Fruit fly (Drosophila melanogaster) whole organism, embryonic: ENCODE data around the gene ssh.

Experiments used
- Abd-B ChIP-seq: fragments of 200-800 bp; sonication (Bioruptor generic); optimal IDR thresholded peaks from 2 replicates; lab custom pipeline; 2018; ENCODE audit warnings: missing biosample characterization, mild to moderate bottlenecking, missing genetic modification characterization, moderate library complexity
- Atf6 ChIP-seq: fragments of 200-800 bp; sonication (Bioruptor generic); IDR thresholded peaks from 2 replicates; pipeline ENCODE4 v1.3.6; 2022; ENCODE audit warnings: missing biosample characterization, missing genetic modification characterization
- B-H1 ChIP-seq: fragments of 200-800 bp; sonication (Bioruptor generic); IDR thresholded peaks from 3 replicates; pipeline ENCODE4 v1.3.6; 2022; ENCODE audit warnings: missing biosample characterization, missing genetic modification characterization
- Blimp-1 ChIP-seq: fragments of 200-800 bp; sonication (Bioruptor generic); optimal IDR thresholded peaks from 3 replicates; lab custom pipeline; 2018; ENCODE audit warnings: missing biosample characterization, missing genetic modification characterization, mild to moderate bottlenecking, moderate library complexity, missing genetic modification reagents
- CG10321 ChIP-seq: fragments of 200-800 bp; sonication (Bioruptor generic); IDR thresholded peaks from 2 replicates; pipeline ENCODE4 v1.3.6; 2022; ENCODE audit warnings: missing biosample characterization, missing genetic modification characterization
- CG11093 ChIP-seq: fragments of 200-800 bp; sonication (Bioruptor generic); IDR thresholded peaks from 3 replicates; pipeline ENCODE4 v1.3.6; 2022; ENCODE audit warnings: missing biosample characterization, missing genetic modification characterization
- CG11247 ChIP-seq: fragments of 200-800 bp; sonication (Bioruptor generic); IDR thresholded peaks from 2 replicates; pipeline ENCODE4 v1.3.6; 2022; ENCODE audit warnings: missing biosample characterization, missing genetic modification characterization
- CG12104 ChIP-seq: fragments of 200-800 bp; sonication (Bioruptor generic); optimal IDR thresholded peaks from 3 replicates; lab custom pipeline; 2016; ENCODE audit warnings: missing biosample characterization, missing genetic modification characterization
- CG13287 ChIP-seq: fragments of 200-800 bp; sonication (Bioruptor generic); IDR thresholded peaks from 2 replicates; pipeline ENCODE4 v1.3.6; 2022; ENCODE audit warnings: missing biosample characterization, missing genetic modification characterization; ENCODE audit not compliant: partially characterized antibody
- CG15011 ChIP-seq: fragments of 200-800 bp; sonication (Bioruptor generic); optimal IDR thresholded peaks from 3 replicates; lab custom pipeline; 2018; ENCODE audit warnings: missing biosample characterization, mild to moderate bottlenecking, missing genetic modification characterization
- CG17361 ChIP-seq: fragments of 200-800 bp; sonication (Bioruptor generic); IDR thresholded peaks from 3 replicates; pipeline ENCODE4 v1.3.6; 2022; ENCODE audit warnings: missing biosample characterization, missing genetic modification characterization
- CG1832 ChIP-seq: fragments of 200-800 bp; sonication (Bioruptor generic); optimal IDR thresholded peaks from 2 replicates; lab custom pipeline; 2017; ENCODE audit warnings: missing biosample characterization, mild to moderate bottlenecking, missing genetic modification characterization, inconsistent platforms
- CG32532 ChIP-seq: fragments of 200-800 bp; sonication (Bioruptor generic); IDR thresholded peaks from 2 replicates; pipeline ENCODE4 v1.3.6; 2022; ENCODE audit warnings: missing biosample characterization, missing genetic modification characterization
- CG32772 ChIP-seq: fragments of 200-800 bp; sonication (Bioruptor generic); IDR thresholded peaks from 2 replicates; pipeline ENCODE4 v1.3.6; 2022; ENCODE audit warnings: missing biosample characterization, missing genetic modification characterization
- CG33557 ChIP-seq: fragments of 200-800 bp; sonication (Bioruptor generic); optimal IDR thresholded peaks from 2 replicates; lab custom pipeline; 2019; ENCODE audit warnings: missing biosample characterization, mild to moderate bottlenecking, missing genetic modification characterization, moderate library complexity
- CG34422 ChIP-seq: fragments of 200-800 bp; sonication (Bioruptor generic); IDR thresholded peaks from 3 replicates; pipeline ENCODE4 v1.3.6; 2022; ENCODE audit warnings: missing biosample characterization, missing genetic modification characterization
- CG3726 ChIP-seq: fragments of 200-800 bp; sonication (Bioruptor generic); IDR thresholded peaks from 3 replicates; pipeline ENCODE4, ENCODE4 v1.3.6; 2022; ENCODE audit warnings: missing biosample characterization, missing genetic modification characterization
- CG43689 ChIP-seq: fragments of 200-800 bp; sonication (Bioruptor generic); IDR thresholded peaks from 2 replicates; pipeline ENCODE4 v1.3.6; 2022; ENCODE audit warnings: missing biosample characterization, missing genetic modification characterization
- CG4730 ChIP-seq: fragments of 200-800 bp; sonication (Bioruptor generic); IDR thresholded peaks from 2 replicates; pipeline ENCODE4 v1.3.6; 2022; ENCODE audit warnings: missing biosample characterization, missing genetic modification characterization
- CG5245 ChIP-seq: fragments of 200-800 bp; sonication (Bioruptor generic); optimal IDR thresholded peaks from 3 replicates; lab custom pipeline; 2016; ENCODE audit warnings: missing biosample characterization, missing genetic modification characterization
- CG6683 ChIP-seq: fragments of 200-800 bp; sonication (Bioruptor generic); optimal IDR thresholded peaks from 2 replicates; lab custom pipeline; 2017; ENCODE audit warnings: missing biosample characterization, mild to moderate bottlenecking, missing genetic modification characterization, missing genetic modification reagents
- CG6854 ChIP-seq: fragments of 200-800 bp; sonication (Bioruptor generic); optimal IDR thresholded peaks from 3 replicates; lab custom pipeline; 2017; ENCODE audit warnings: missing biosample characterization, mild to moderate bottlenecking, missing genetic modification characterization
- CG7556 ChIP-seq: fragments of 200-800 bp; sonication (Bioruptor generic); optimal IDR thresholded peaks from 2 replicates; lab custom pipeline; 2017; ENCODE audit warnings: missing biosample characterization, mild to moderate bottlenecking, missing genetic modification characterization
- CG8944 ChIP-seq: fragments of 200-800 bp; sonication (Bioruptor generic); optimal IDR thresholded peaks from 3 replicates; lab custom pipeline; 2016; ENCODE audit warnings: missing biosample characterization, missing genetic modification characterization
- CG9817 ChIP-seq: fragments of 200-800 bp; sonication (Bioruptor generic); optimal IDR thresholded peaks from 2 replicates; lab custom pipeline; 2018; ENCODE audit warnings: missing biosample characterization, mild to moderate bottlenecking, missing genetic modification characterization, moderate library complexity
- CG9932 ChIP-seq: fragments of 200-800 bp; sonication (Bioruptor generic); IDR thresholded peaks from 2 replicates; pipeline ENCODE4 v1.3.6; 2022; ENCODE audit warnings: missing biosample characterization, missing genetic modification characterization
- Dll ChIP-seq: fragments of 200-800 bp; sonication (Bioruptor generic); IDR thresholded peaks from 4 replicates; pipeline ENCODE4 v1.3.6; 2022; ENCODE audit warnings: missing biosample characterization, missing genetic modification characterization; ENCODE audit not compliant: partially characterized antibody
- Doc2 ChIP-seq: fragments of 200-800 bp; sonication (Bioruptor generic); IDR thresholded peaks from 2 replicates; pipeline ENCODE4 v1.3.6; 2022; ENCODE audit warnings: missing biosample characterization, missing genetic modification characterization
- Dref ChIP-seq: fragments of 200-800 bp; sonication (Bioruptor generic); IDR thresholded peaks from 2 replicates; pipeline ENCODE4 v1.3.6; 2022; ENCODE audit warnings: missing biosample characterization, missing genetic modification characterization
- Max ChIP-seq: fragments of 200-800 bp; sonication (Bioruptor generic); optimal IDR thresholded peaks from 2 replicates; lab custom pipeline; 2016; ENCODE audit warnings: missing biosample characterization, mild to moderate bottlenecking, missing genetic modification characterization
- NFAT ChIP-seq: fragments of 200-800 bp; sonication (Bioruptor generic); IDR thresholded peaks from 2 replicates; pipeline ENCODE4 v1.3.6; 2022; ENCODE audit warnings: missing biosample characterization, missing genetic modification characterization
- Pdp1 ChIP-seq, 2 experiments: fragments of 200-800 bp; sonication (Bioruptor generic); optimal IDR thresholded peaks; 3 replicates each; lab custom pipeline; 2016; ENCODE audit warnings: missing biosample characterization in 2 of 2, missing genetic modification characterization in 2 of 2, mild to moderate bottlenecking in 1 of 2, moderate library complexity in 1 of 2
- Scr ChIP-seq: fragments of 200-800 bp; sonication (Bioruptor generic); IDR thresholded peaks from 2 replicates; pipeline ENCODE4 v1.3.6; 2022; ENCODE audit warnings: missing biosample characterization, missing genetic modification characterization; ENCODE audit not compliant: partially characterized antibody
- Spps ChIP-seq: fragments of 200-800 bp; sonication (Bioruptor generic); optimal IDR thresholded peaks from 2 replicates; lab custom pipeline; 2018; ENCODE audit warnings: missing biosample characterization, mild to moderate bottlenecking, missing genetic modification characterization
- TFAM ChIP-seq: fragments of 200-800 bp; sonication (Bioruptor generic); optimal IDR thresholded peaks from 2 replicates; lab custom pipeline; 2017; ENCODE audit warnings: missing biosample characterization, missing genetic modification characterization, inconsistent platforms
- al ChIP-seq: fragments of 200-800 bp; sonication (Bioruptor generic); IDR thresholded peaks from 2 replicates; pipeline ENCODE4 v1.3.6; 2022; ENCODE audit warnings: missing biosample characterization, missing genetic modification characterization
- br ChIP-seq: fragments of >200 bp; optimal IDR thresholded peaks from 2 replicates; lab custom pipeline; 2017
- caup ChIP-seq: fragments of 200-800 bp; sonication (Bioruptor generic); optimal IDR thresholded peaks from 3 replicates; lab custom pipeline; 2017; ENCODE audit warnings: missing biosample characterization, mild to moderate bottlenecking, missing genetic modification characterization, moderate library complexity; ENCODE audit not compliant: severe bottlenecking
- luna ChIP-seq: fragments of 200-800 bp; sonication (Bioruptor generic); optimal IDR thresholded peaks from 2 replicates; lab custom pipeline; 2016; ENCODE audit warnings: missing biosample characterization, missing genetic modification characterization
- nerfin-2 ChIP-seq: fragments of 200-800 bp; sonication (Bioruptor generic); IDR thresholded peaks from 2 replicates; pipeline ENCODE4 v1.3.6; 2022; ENCODE audit warnings: missing biosample characterization, missing genetic modification characterization; ENCODE audit not compliant: partially characterized antibody
- onecut ChIP-seq: fragments of 200-800 bp; sonication (Bioruptor generic); IDR thresholded peaks from 2 replicates; pipeline ENCODE4 v1.3.6; 2022; ENCODE audit warnings: missing biosample characterization, missing genetic modification characterization
- phol ChIP-seq: fragments of 200-800 bp; sonication (Bioruptor generic); optimal IDR thresholded peaks from 3 replicates; lab custom pipeline; 2018; ENCODE audit warnings: missing biosample characterization, mild to moderate bottlenecking, missing genetic modification characterization, moderate library complexity
- prd ChIP-seq, 3 experiments: fragments of >200 bp in 2 of 3; fragments of 200-800 bp in 1 of 3; sonication (Bioruptor generic) in 1 of 3; optimal IDR thresholded peaks in 2 of 3; IDR thresholded peaks in 1 of 3; 2 replicates in 2 of 3; 3 replicates in 1 of 3; pipeline versions ENCODE4 v1.3.6 to Lab custom; 2017 to 2022; ENCODE audit warnings: missing biosample characterization in 1 of 3, missing genetic modification characterization in 1 of 3
- pzg ChIP-seq: fragments of 200-800 bp; sonication (Bioruptor generic); optimal IDR thresholded peaks from 3 replicates; lab custom pipeline; 2018; ENCODE audit warnings: missing biosample characterization, mild to moderate bottlenecking, missing genetic modification characterization, moderate library complexity
- rib ChIP-seq: fragments of 200-800 bp; sonication (Bioruptor generic); IDR thresholded peaks from 2 replicates; pipeline ENCODE4 v1.3.6; 2022; ENCODE audit warnings: missing biosample characterization, missing genetic modification characterization
- schlank ChIP-seq: fragments of 200-800 bp; sonication (Bioruptor generic); optimal IDR thresholded peaks from 2 replicates; lab custom pipeline; 2018; ENCODE audit warnings: missing biosample characterization, mild to moderate bottlenecking, missing genetic modification characterization
- tin ChIP-seq: fragments of 200-800 bp; sonication (Bioruptor generic); optimal IDR thresholded peaks from 3 replicates; lab custom pipeline; 2016; ENCODE audit warnings: missing biosample characterization, missing genetic modification characterization
- vvl ChIP-seq: fragments of 200-800 bp; sonication (Bioruptor generic); IDR thresholded peaks from 2 replicates; pipeline ENCODE4 v1.3.6; 2022; ENCODE audit warnings: missing biosample characterization, missing genetic modification characterization
- wdn ChIP-seq: fragments of 200-800 bp; sonication (Bioruptor generic); IDR thresholded peaks from 2 replicates; pipeline ENCODE4 v1.3.6; 2022; ENCODE audit warnings: missing biosample characterization, missing genetic modification characterization

ssh gene

DNA sequence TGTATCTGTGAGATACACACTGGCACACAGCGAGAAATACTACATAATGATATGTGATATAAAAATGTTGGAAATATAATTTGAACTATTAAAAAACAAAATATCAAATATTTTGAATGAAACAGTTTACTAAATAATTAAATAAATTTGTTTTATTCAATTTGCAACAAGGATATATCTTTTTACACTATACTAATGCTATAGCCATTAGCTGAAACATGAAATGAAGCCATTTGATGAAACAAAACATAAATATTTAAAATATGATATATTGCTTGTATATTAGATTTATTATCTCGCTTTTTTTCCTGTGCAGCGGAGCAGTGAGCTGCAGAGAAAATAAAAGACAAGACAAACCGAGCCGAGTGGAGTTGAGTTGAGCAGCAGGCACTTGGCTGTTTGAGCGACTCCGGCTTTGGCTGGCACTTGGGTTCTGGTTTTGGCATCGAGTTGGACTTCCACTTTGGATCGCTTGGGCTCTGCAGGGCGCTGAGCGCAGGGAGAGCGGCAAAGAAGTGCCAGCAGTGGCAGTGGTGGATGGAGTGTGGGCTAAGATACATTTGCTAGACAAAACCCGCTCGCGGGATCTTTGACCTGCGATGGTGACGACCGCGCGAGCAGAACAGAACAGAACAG, 51.3 kb downstream of the ssh start (continued):
- TF ChIP-seq CG13287 (no peak), CG3726 (no peak), CG43689 (GFP tag; lab: Robert Waterston, UW) (no peak), onecut (GFP tag; lab: Robert Waterston, UW) (peak; percentile 44), al (GFP tag; lab: Robert Waterston, UW) (peak; percentile 51; the same call in 1 of the 2 replicates), CG12104 (GFP tag; lab: Kevin White, UChicago) (peak; percentile 68), Max (GFP tag; lab: Kevin White, UChicago) (peak; percentile 54), Spps (tag; lab: Kevin White, UChicago) (peak; percentile 75), Doc2 (GFP tag; lab: Robert Waterston, UW) (no peak), wdn (GFP tag; lab: Robert Waterston, UW) (no peak), prd (optimal IDR thresholded peaks at IDR 0.05; lab: Kevin White, UChicago) (no peak), prd (GFP tag; IDR thresholded peaks at IDR 0.05; lab: Robert Waterston, UW) (peak; percentile 85), B-H1 (GFP tag; lab: Robert Waterston, UW) (peak; percentile 39; the same call in 2 of the 3 replicates), pzg (GFP tag; lab: Kevin White, UChicago) (no peak), CG32772 (GFP tag; lab: Robert Waterston, UW) (peak; percentile 34), CG7556 (GFP tag; lab: Kevin White, UChicago) (peak; percentile 91), CG17361 (GFP tag; lab: Robert Waterston, UW) (peak; percentile 98), Blimp-1 (GFP tag; lab: Kevin White, UChicago) (peak; percentile 87), TFAM (GFP tag; lab: Kevin White, UChicago) (peak; percentile 58), CG32532 (GFP tag; lab: Robert Waterston, UW) (peak; percentile 62; the same call in 1 of the 2 replicates), luna (no peak), CG33557 (GFP tag; lab: Kevin White, UChicago) (peak; percentile 89), Atf6 (GFP tag; lab: Robert Waterston, UW) (peak; percentile 62; the same call in 1 of the 2 replicates), tin (GFP tag; lab: Kevin White, UChicago) (peak; percentile 52), Pdp1 (GFP tag; optimal IDR thresholded peaks at IDR 0.05; lab: Kevin White, UChicago) (peak in 1 of 2 experiments; percentile 5), nerfin-2 (no peak), Scr (no peak), CG10321 (GFP tag; lab: Robert Waterston, UW) (peak; percentile 16; the same call in 1 of the 2 replicates), Dref (GFP tag; lab: Robert Waterston, UW) (no peak), NFAT (GFP tag; lab: Robert Waterston, UW) (no peak), CG34422 (GFP tag; lab: Robert Waterston, UW) (peak; percentile 55; the same call in 1 of the 3 replicates), phol (peak; percentile 92), CG5245 (GFP tag; lab: Kevin White, UChicago) (no peak), Abd-B (GFP tag; lab: Kevin White, UChicago) (peak; percentile 83), CG11247 (GFP tag; lab: Robert Waterston, UW) (0 out of 2 replicates have a peak, but pooled peaks have one; percentile 14), vvl (GFP tag; lab: Robert Waterston, UW) (peak; percentile 83), CG4730 (GFP tag; lab: Robert Waterston, UW) (peak; percentile 64), CG6854 (GFP tag; lab: Kevin White, UChicago) (peak; percentile 62), CG1832 (no peak), CG11093 (GFP tag; lab: Robert Waterston, UW) (0 out of 3 replicates have a peak, but pooled peaks have one; percentile 38), br (no peak), rib (GFP tag; lab: Robert Waterston, UW) (no peak), schlank (tag; lab: Kevin White, UChicago) (no peak), CG9932 (peak; percentile 49; the same call in 1 of the 2 replicates), CG8944 (GFP tag; lab: Kevin White, UChicago) (no peak), Dll (GFP tag; lab: Robert Waterston, UW) (no peak), caup (peak; percentile 53), CG9817 (tag; lab: Kevin White, UChicago) (peak; percentile 54), CG6683 (GFP tag; lab: Kevin White, UChicago) (no peak), CG15011 (GFP tag; lab: Kevin White, UChicago) (peak; percentile 75)
